Worm (Caenorhabditis elegans) whole organism, young adult: ENCODE measurements around the gene klp-11.

Experiments used
- B0035.1 ChIP-seq: sonication (generic microtip); optimal IDR thresholded peaks from 2 replicates; lab custom pipeline; 2016; ENCODE audit warnings: missing genetic modification characterization, mild to moderate bottlenecking, missing compliant biosample characterization, missing genotype, missing genetic modification reagents
- B0261.1 ChIP-seq: sonication (generic microtip); optimal IDR thresholded peaks from 2 replicates; lab custom pipeline; 2016; ENCODE audit warnings: mild to moderate bottlenecking, missing genetic modification characterization, moderate library complexity, missing compliant biosample characterization
- C06A6.2 ChIP-seq: fragments of 200-800 bp; sonication (Bioruptor generic); conservative IDR thresholded peaks from 2 replicates; pipeline ENCODE4 v1.3.6; 2022; ENCODE audit warnings: missing genetic modification characterization, missing compliant biosample characterization
- F10E7.11 ChIP-seq: sonication (generic microtip); optimal IDR thresholded peaks from 2 replicates; lab custom pipeline; 2017; ENCODE audit warnings: mild to moderate bottlenecking, missing genetic modification characterization, moderate library complexity, missing compliant biosample characterization
- F23B12.7 ChIP-seq: sonication (generic microtip); optimal IDR thresholded peaks from 2 replicates; lab custom pipeline; 2017; ENCODE audit warnings: missing genetic modification characterization, mild to moderate bottlenecking, missing compliant biosample characterization, antibody characterized with exemption, moderate library complexity; ENCODE audit not compliant: insufficient read depth
- F37B4.10 ChIP-seq: fragments of 200-800 bp; sonication (Bioruptor generic); IDR thresholded peaks from 2 replicates; pipeline ENCODE4 v1.3.6; 2022; ENCODE audit warnings: missing genetic modification characterization, missing compliant biosample characterization
- F39B2.1 ChIP-seq: fragments of 200-800 bp; sonication (Bioruptor generic); IDR thresholded peaks from 2 replicates; pipeline ENCODE4 v1.3.6; 2022; ENCODE audit warnings: missing genetic modification reagents, missing genetic modification characterization, missing compliant biosample characterization
- F52B5.7 ChIP-seq: sonication (generic microtip); optimal IDR thresholded peaks from 2 replicates; lab custom pipeline; 2016; ENCODE audit warnings: mild to moderate bottlenecking, missing genetic modification characterization, missing compliant biosample characterization
- F55B11.4 ChIP-seq: sonication (generic microtip); optimal IDR thresholded peaks from 2 replicates; lab custom pipeline; 2016; ENCODE audit warnings: missing compliant biosample characterization, missing genetic modification characterization, borderline replicate concordance; ENCODE audit not compliant: insufficient read depth
- K12H6.12 ChIP-seq: fragments of 200-800 bp; sonication (Bioruptor generic); optimal IDR thresholded peaks from 2 replicates; lab custom pipeline; 2018; ENCODE audit warnings: mild to moderate bottlenecking, missing genetic modification characterization, missing compliant biosample characterization
- Y53F4B.3 ChIP-seq: fragments of 200-800 bp; sonication (Bioruptor generic); IDR thresholded peaks from 2 replicates; pipeline ENCODE4 v1.3.6; 2022; ENCODE audit warnings: missing genetic modification reagents, missing genetic modification characterization, missing compliant biosample characterization
- Y53G8AR.9 ChIP-seq: fragments of 200-800 bp; sonication (Bioruptor generic); conservative IDR thresholded peaks from 2 replicates; pipeline ENCODE4 v1.3.6; 2022; ENCODE audit warnings: missing genetic modification reagents, missing genetic modification characterization, missing compliant biosample characterization
- Y56A3A.18 ChIP-seq: fragments of 200-800 bp; sonication (Bioruptor generic); IDR thresholded peaks from 2 replicates; pipeline ENCODE4 v1.3.6; 2022; ENCODE audit warnings: missing genetic modification reagents, missing genetic modification characterization, missing compliant biosample characterization
- Y67H2A.10 ChIP-seq: fragments of 200-800 bp; sonication (Bioruptor generic); conservative IDR thresholded peaks from 2 replicates; pipeline ENCODE4 v1.3.6; 2022; ENCODE audit warnings: missing genetic modification reagents, missing genetic modification characterization, missing compliant biosample characterization
- Y95B8A.8 ChIP-seq: fragments of 200-800 bp; sonication (Bioruptor generic); IDR thresholded peaks from 2 replicates; pipeline ENCODE4 v1.3.6; 2022; ENCODE audit warnings: missing genetic modification reagents, missing genetic modification characterization, missing compliant biosample characterization
- ama-1 ChIP-seq, 3 experiments: fragments of 150-350 bp in 1 of 3; sonication (generic microtip) in 2 of 3; optimal IDR thresholded peaks; 2 replicates each; lab custom pipeline; 2014 to 2018; ENCODE audit warnings: missing biosample characterization in 2 of 3, missing genetic modification characterization in 2 of 3, missing genetic modification reagents in 2 of 3
- aptf-2 ChIP-seq: fragments of 200-800 bp; sonication (Bioruptor generic); conservative IDR thresholded peaks from 2 replicates; pipeline ENCODE4 v1.3.6; 2022; ENCODE audit warnings: missing genetic modification reagents, missing genetic modification characterization, missing compliant biosample characterization
- aptf-3 ChIP-seq: fragments of 200-800 bp; sonication (Bioruptor generic); IDR thresholded peaks from 2 replicates; pipeline ENCODE4 v1.3.6; 2022; ENCODE audit warnings: missing genetic modification characterization, missing compliant biosample characterization
- attf-6 ChIP-seq: fragments of 200-800 bp; sonication (Bioruptor generic); IDR thresholded peaks from 2 replicates; pipeline ENCODE4 v1.3.6; 2022; ENCODE audit warnings: missing genetic modification reagents, missing genetic modification characterization, missing compliant biosample characterization
- ceh-27 ChIP-seq: fragments of 200-800 bp; sonication (Bioruptor generic); optimal IDR thresholded peaks from 2 replicates; lab custom pipeline; 2018; ENCODE audit warnings: mild to moderate bottlenecking, missing genetic modification characterization, moderate library complexity, missing compliant biosample characterization
- ceh-40 ChIP-seq: fragments of 200-800 bp; sonication (Bioruptor generic); IDR thresholded peaks from 2 replicates; pipeline ENCODE4 v1.3.6; 2022; ENCODE audit warnings: missing genetic modification characterization, missing compliant biosample characterization
- ceh-58 ChIP-seq: fragments of 200-800 bp; sonication (Bioruptor generic); IDR thresholded peaks from 2 replicates; pipeline ENCODE4 v1.3.6; 2022; ENCODE audit warnings: missing genetic modification characterization, missing compliant biosample characterization
- dox-1 ChIP-seq: fragments of 200-800 bp; sonication (Bioruptor generic); IDR thresholded peaks from 2 replicates; pipeline ENCODE4 v1.3.6; 2022; ENCODE audit warnings: missing genetic modification reagents, missing genetic modification characterization, missing compliant biosample characterization
- egl-44 ChIP-seq: fragments of 200-800 bp; sonication (Bioruptor generic); IDR thresholded peaks from 2 replicates; pipeline ENCODE4 v1.3.6; 2022; ENCODE audit warnings: missing genetic modification reagents, missing genetic modification characterization, missing compliant biosample characterization
- ekl-4 ChIP-seq: fragments of 200-800 bp; sonication (Bioruptor generic); IDR thresholded peaks from 2 replicates; pipeline ENCODE4 v1.3.6; 2022; ENCODE audit warnings: missing genetic modification reagents, missing genetic modification characterization, missing compliant biosample characterization
- him-1 ChIP-seq: sonication (generic microtip); optimal IDR thresholded peaks from 2 replicates; lab custom pipeline; 2016; ENCODE audit warnings: missing genotype, missing genetic modification reagents, missing genetic modification characterization, missing compliant biosample characterization
- hmg-1.2 ChIP-seq: fragments of 200-800 bp; sonication (Bioruptor generic); IDR thresholded peaks from 2 replicates; pipeline ENCODE4 v1.3.6; 2022; ENCODE audit warnings: missing genetic modification reagents, missing genetic modification characterization, missing compliant biosample characterization
- lin-54 ChIP-seq: fragments of 200-800 bp; sonication (Bioruptor generic); optimal IDR thresholded peaks from 2 replicates; lab custom pipeline; 2018; ENCODE audit warnings: mild to moderate bottlenecking, missing genetic modification characterization, missing compliant biosample characterization
- lsy-27 ChIP-seq: sonication (generic microtip); optimal IDR thresholded peaks from 2 replicates; lab custom pipeline; 2017; ENCODE audit warnings: missing genetic modification characterization, mild to moderate bottlenecking, missing compliant biosample characterization, antibody characterized with exemption, missing genotype, borderline replicate concordance; ENCODE audit not compliant: insufficient read depth
- mes-4 ChIP-seq: sonication (generic microtip); optimal IDR thresholded peaks from 2 replicates; lab custom pipeline; 2016; ENCODE audit warnings: missing genotype, missing genetic modification characterization, missing compliant biosample characterization
- nfya-1 ChIP-seq: sonication (generic microtip); optimal IDR thresholded peaks from 2 replicates; lab custom pipeline; 2017; ENCODE audit warnings: antibody characterized with exemption, missing compliant biosample characterization, missing genetic modification characterization, borderline replicate concordance; ENCODE audit not compliant: insufficient read depth
- nfya-2 ChIP-seq: fragments of 200-800 bp; sonication (Bioruptor generic); IDR thresholded peaks from 2 replicates; pipeline ENCODE4 v1.3.6; 2022; ENCODE audit warnings: missing genetic modification reagents, missing genetic modification characterization, missing compliant biosample characterization
- nhr-80 ChIP-seq: sonication (generic microtip); optimal IDR thresholded peaks from 2 replicates; lab custom pipeline; 2016; ENCODE audit warnings: missing genetic modification characterization, missing compliant biosample characterization
- nhr-90 ChIP-seq: sonication (generic microtip); optimal IDR thresholded peaks from 2 replicates; lab custom pipeline; 2016; ENCODE audit warnings: missing genotype, mild to moderate bottlenecking, missing genetic modification characterization, missing compliant biosample characterization
- pbrm-1 ChIP-seq: fragments of 200-800 bp; sonication (Bioruptor generic); IDR thresholded peaks from 2 replicates; pipeline ENCODE4 v1.3.6; 2022; ENCODE audit warnings: missing genetic modification reagents, missing genetic modification characterization, missing compliant biosample characterization
- snpc-1.1 ChIP-seq: sonication (generic microtip); optimal IDR thresholded peaks from 2 replicates; lab custom pipeline; 2017; ENCODE audit warnings: missing genetic modification characterization, mild to moderate bottlenecking, missing compliant biosample characterization, antibody characterized with exemption, moderate library complexity, missing genotype, missing genetic modification reagents; ENCODE audit not compliant: insufficient read depth
- snpc-1.3 ChIP-seq: sonication (generic microtip); optimal IDR thresholded peaks from 2 replicates; lab custom pipeline; 2017; ENCODE audit warnings: missing genetic modification characterization, mild to moderate bottlenecking, missing compliant biosample characterization, antibody characterized with exemption, moderate library complexity, missing genotype, missing genetic modification reagents; ENCODE audit not compliant: insufficient read depth
- tbx-9 ChIP-seq: sonication (generic microtip); optimal IDR thresholded peaks from 2 replicates; lab custom pipeline; 2016; ENCODE audit warnings: borderline replicate concordance, missing genetic modification characterization, inconsistent platforms, missing compliant biosample characterization
- unc-62 ChIP-seq: fragments of 150-350 bp; optimal IDR thresholded peaks from 2 replicates; lab custom pipeline; 2014; ENCODE audit warnings: missing biosample characterization, missing genetic modification reagents, missing genetic modification characterization
- ztf-28 ChIP-seq: fragments of 200-800 bp; sonication (Bioruptor generic); IDR thresholded peaks from 2 replicates; pipeline ENCODE4 v1.3.6; 2022; ENCODE audit warnings: missing genetic modification reagents, missing genetic modification characterization, missing compliant biosample characterization

Gene klp-11

ce11 chrIV:8761896-8762295, at the start of gene klp-11, which contains the start of gene F20C5.11:
Gene klp-11 (minus strand): TSS chrIV:8762066.
Gene F20C5.11 (minus strand): TSS chrIV:8761996.
- no peak for TF ChIP-seq lsy-27
- no peak for TF ChIP-seq ceh-58 (GFP tag; lab: Robert Waterston, UW)
- TF ChIP-seq attf-6 (GFP tag; lab: Robert Waterston, UW) = no peak
- TF ChIP-seq lin-54 = no peak
- no peak for TF ChIP-seq dox-1 (GFP tag; lab: Robert Waterston, UW)
- no peak for TF ChIP-seq ceh-40 (GFP tag; lab: Robert Waterston, UW)

- TF ChIP-seq nfya-1 (no peak), nhr-80 (tag; lab: Kevin White, UChicago) (peak; percentile 35)
- TF ChIP-seq, all 124 proteins: peak for 1
Measured at ce11 chrIV:8807327-8807726, 45.5 kb upstream of the klp-11 start.

- TF ChIP-seq F55B11.4 (tag; lab: Kevin White, UChicago) (no peak), Y95B8A.8 (no peak), ztf-28 (no peak), B0261.1 (no peak), ekl-4 (no peak), dox-1 (GFP tag; lab: Robert Waterston, UW) (no peak), snpc-1.3 (tag; lab: Kevin White, UChicago) (no peak), lsy-27 (no peak), F39B2.1 (GFP tag; lab: Robert Waterston, UW) (no peak), hmg-1.2 (GFP tag; lab: Robert Waterston, UW) (no peak), F52B5.7 (tag; lab: Kevin White, UChicago) (no peak), pbrm-1 (GFP tag; lab: Robert Waterston, UW) (no peak), unc-62 (GFP tag; lab: Kevin White, UChicago) (no peak)
Measured at ce11 chrIV:8798255-8798654, 36.4 kb upstream of the klp-11 start, which contains the start of gene clec-182. Gene clec-182 (minus strand): TSS chrIV:8798355.

DNA sequence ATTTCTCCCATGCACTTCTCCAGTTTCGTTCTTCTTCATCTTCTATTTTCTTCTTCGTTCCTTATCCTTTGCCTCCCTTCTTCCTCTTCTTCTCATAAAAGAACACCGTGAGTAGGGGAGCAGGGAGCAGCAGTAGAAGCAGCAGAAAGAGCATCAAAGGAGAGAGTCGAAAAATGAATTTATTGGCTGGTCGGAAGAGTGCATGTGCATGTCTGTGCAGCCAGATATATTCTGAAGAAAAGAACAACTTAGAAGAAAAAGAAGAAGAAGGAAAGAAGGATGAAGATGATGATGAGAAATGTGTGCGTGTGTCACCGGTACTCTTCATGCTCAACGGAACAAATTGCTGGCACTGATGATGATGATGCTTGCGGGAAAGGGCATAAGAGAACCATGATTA, 34.4 kb upstream of the klp-11 start:
- TF ChIP-seq mes-4 (tag; lab: Kevin White, UChicago) (no peak), F37B4.10 (GFP tag; lab: Robert Waterston, UW) (no peak), F10E7.11 (tag; lab: Kevin White, UChicago) (no peak), ceh-27 (no peak), K12H6.12 (peak; percentile 16), Y53G8AR.9 (GFP tag; lab: Robert Waterston, UW) (no peak), ama-1 (optimal IDR thresholded peaks at IDR 0.05; lab: Kevin White, UChicago) (no peak), ama-1 (GFP tag; optimal IDR thresholded peaks at IDR 0.05; lab: Kevin White, UChicago) (no peak)

ce11 chrIV:8794895-8795665, 33.2 kb upstream of the klp-11 start:
- TF ChIP-seq aptf-3 (GFP tag; lab: Robert Waterston, UW) = no peak
- TF ChIP-seq Y67H2A.10 (GFP tag; lab: Robert Waterston, UW) = no peak
- TF ChIP-seq Y53G8AR.9 (GFP tag; lab: Robert Waterston, UW) = no peak
- no peak for TF ChIP-seq Y53F4B.3 (GFP tag; lab: Robert Waterston, UW)
- TF ChIP-seq him-1 (tag; lab: Kevin White, UChicago) = no peak
- TF ChIP-seq aptf-2 (GFP tag; lab: Robert Waterston, UW) = no peak
- TF ChIP-seq F52B5.7 (tag; lab: Kevin White, UChicago) = peak; percentile 61
- TF ChIP-seq F23B12.7 (tag; lab: Kevin White, UChicago) = peak; percentile 12
- no peak for TF ChIP-seq snpc-1.1 (tag; lab: Kevin White, UChicago)
- no peak for TF ChIP-seq tbx-9
- TF ChIP-seq F37B4.10 (GFP tag; lab: Robert Waterston, UW) = 0 out of 2 replicates have a peak, but pooled peaks have one; percentile 67
- peak; percentile 73; the same call in 1 of the 2 replicates for TF ChIP-seq Y56A3A.18 (GFP tag; lab: Robert Waterston, UW)
- TF ChIP-seq egl-44 (GFP tag; lab: Robert Waterston, UW) = 0 out of 2 replicates have a peak, but pooled peaks have one; percentile 60
- TF ChIP-seq B0035.1 = peak; percentile 60
- peak; percentile 73 for TF ChIP-seq C06A6.2 (GFP tag; lab: Robert Waterston, UW)
- TF ChIP-seq nhr-90 (tag; lab: Kevin White, UChicago) = peak; percentile 69
- TF ChIP-seq nfya-2 (GFP tag; lab: Robert Waterston, UW) = no peak
